Worm (Caenorhabditis elegans): ENCODE results near the gene rep-1.

ce11 chrIII:1604514-1604976 is 34.4 kb downstream of the rep-1 start, which contains the start of gene Y22D7AL.6:
- TF ChIP-seq pha-4 (tag; optimal IDR thresholded peaks at IDR 0.05) (no peak), fkh-10 (GFP tag; optimal IDR thresholded peaks at IDR 0.05) (no peak), pag-3 (tag; optimal IDR thresholded peaks at IDR 0.05; ENCODE audit: borderline replicate concordance) (no peak)

All from whole organism, late embryonic.